Fruit fly (Drosophila melanogaster) whole organism, adult: ENCODE data around the gene sfl.
A peak's percentile ranks its signal among the peaks of the same experiment; 100 is the strongest.

Experiments used
- CG11617 ChIP-seq: fragments of 200-800 bp; sonication (Bioruptor generic); optimal IDR thresholded peaks from 2 replicates; lab custom pipeline; 2017; ENCODE audit warnings: mild to moderate bottlenecking, missing biosample characterization, missing genetic modification reagents, missing genetic modification characterization
- CG12768 ChIP-seq: fragments of 200-800 bp; sonication (Bioruptor generic); optimal IDR thresholded peaks from 2 replicates; lab custom pipeline; 2017; ENCODE audit warnings: missing biosample characterization, missing genetic modification characterization, mild to moderate bottlenecking, moderate library complexity, missing genetic modification reagents
- CG14711 ChIP-seq: fragments of 200-800 bp; sonication (Bioruptor generic); optimal IDR thresholded peaks from 2 replicates; lab custom pipeline; 2018; ENCODE audit warnings: missing biosample characterization, mild to moderate bottlenecking, missing genetic modification characterization, moderate library complexity
- CG1620 ChIP-seq: fragments of 200-800 bp; sonication (Bioruptor generic); optimal IDR thresholded peaks from 2 replicates; lab custom pipeline; 2016; ENCODE audit warnings: missing biosample characterization, missing genetic modification characterization
- CG33017 ChIP-seq: fragments of 200-800 bp; sonication (Bioruptor generic); optimal IDR thresholded peaks from 2 replicates; lab custom pipeline; 2018; ENCODE audit warnings: missing biosample characterization, mild to moderate bottlenecking, missing genetic modification characterization, moderate library complexity
- CG5204 ChIP-seq: fragments of 200-800 bp; sonication (Bioruptor generic); optimal IDR thresholded peaks from 2 replicates; lab custom pipeline; 2016; ENCODE audit warnings: missing biosample characterization, missing genetic modification characterization
- CG7045 ChIP-seq: fragments of 200-800 bp; sonication (Bioruptor generic); optimal IDR thresholded peaks from 2 replicates; lab custom pipeline; 2017; ENCODE audit warnings: missing biosample characterization, mild to moderate bottlenecking, missing genetic modification characterization
- CG7101 ChIP-seq: fragments of 200-800 bp; sonication (Bioruptor generic); optimal IDR thresholded peaks from 2 replicates; lab custom pipeline; 2018; ENCODE audit warnings: missing biosample characterization, mild to moderate bottlenecking, missing genetic modification characterization, moderate library complexity
- Clk ChIP-seq: fragments of 200-800 bp; sonication (Bioruptor generic); optimal IDR thresholded peaks from 2 replicates; lab custom pipeline; 2017; ENCODE audit warnings: missing biosample characterization, missing genetic modification characterization
- Crg-1 ChIP-seq: fragments of 200-800 bp; sonication (Bioruptor generic); optimal IDR thresholded peaks from 2 replicates; lab custom pipeline; 2016; ENCODE audit warnings: missing biosample characterization, missing genetic modification characterization
- Hr96 ChIP-seq: fragments of 200-800 bp; sonication (Bioruptor generic); optimal IDR thresholded peaks from 2 replicates; lab custom pipeline; 2016; ENCODE audit warnings: missing biosample characterization, missing genetic modification characterization
- Mnt ChIP-seq: fragments of 200-800 bp; sonication (Bioruptor generic); optimal IDR thresholded peaks from 2 replicates; lab custom pipeline; 2016; ENCODE audit warnings: missing biosample characterization, mild to moderate bottlenecking, missing genetic modification characterization
- bab1 ChIP-seq: fragments of 200-800 bp; sonication (Bioruptor generic); optimal IDR thresholded peaks from 3 replicates; lab custom pipeline; 2019; ENCODE audit warnings: missing biosample characterization, mild to moderate bottlenecking, missing genetic modification characterization, moderate library complexity
- cic ChIP-seq: fragments of 200-800 bp; sonication (Bioruptor generic); optimal IDR thresholded peaks from 2 replicates; lab custom pipeline; 2017; ENCODE audit warnings: missing biosample characterization, mild to moderate bottlenecking, missing genetic modification characterization, moderate library complexity
- cnc ChIP-seq, 2 experiments: fragments of >200 bp; optimal IDR thresholded peaks; 2 replicates each; lab custom pipeline; 2017
- kay ChIP-seq: fragments of 200-800 bp; sonication (Bioruptor generic); peaks from one replicate; lab custom pipeline; 2016; ENCODE audit warnings: missing biosample characterization, missing genetic modification characterization, borderline replicate concordance
- ovo ChIP-seq: fragments of 200-800 bp; sonication (Bioruptor generic); optimal IDR thresholded peaks from 2 replicates; lab custom pipeline; 2016; ENCODE audit warnings: missing biosample characterization, missing genetic modification characterization
- pad ChIP-seq: fragments of 200-800 bp; sonication (Bioruptor generic); optimal IDR thresholded peaks from 3 replicates; lab custom pipeline; 2017; ENCODE audit warnings: missing biosample characterization, missing genetic modification characterization, mild to moderate bottlenecking, moderate library complexity, missing genetic modification reagents
- tj ChIP-seq: fragments of 200-800 bp; sonication (Bioruptor generic); optimal IDR thresholded peaks from 3 replicates; lab custom pipeline; 2017; ENCODE audit warnings: missing biosample characterization, mild to moderate bottlenecking, missing genetic modification characterization, moderate library complexity
- toe ChIP-seq: fragments of 200-800 bp; sonication (Bioruptor generic); optimal IDR thresholded peaks from 2 replicates; lab custom pipeline; 2016; ENCODE audit warnings: missing biosample characterization, missing genetic modification characterization

sfl gene

DNA sequence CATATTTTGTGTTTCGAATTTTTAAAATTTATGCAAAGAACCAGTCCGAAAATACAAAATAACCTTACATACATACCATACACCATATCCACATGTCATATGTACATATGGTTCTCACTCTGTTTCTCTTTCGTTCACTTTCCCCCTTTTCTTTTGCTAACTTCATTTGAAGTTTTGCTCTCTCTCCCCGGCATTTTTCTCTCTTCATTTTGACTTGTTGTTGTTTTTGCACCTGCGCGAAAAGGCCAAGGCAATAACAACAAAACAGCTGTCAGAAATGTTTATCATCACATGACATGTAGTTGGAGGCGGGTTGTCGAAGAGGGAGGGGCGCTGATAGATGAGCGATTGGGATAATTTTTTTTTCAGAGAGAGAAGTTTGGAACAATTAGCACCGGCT is 56.9 kb downstream of the sfl start:
- TF ChIP-seq kay (GFP tag; lab: Kevin White, UChicago): no peak
- TF ChIP-seq bab1 (GFP tag; lab: Kevin White, UChicago): no peak
- no peak for TF ChIP-seq CG1620
- no peak for TF ChIP-seq CG11617 (GFP tag; lab: Kevin White, UChicago)
- TF ChIP-seq Crg-1 (GFP tag; lab: Kevin White, UChicago): no peak
- TF ChIP-seq Clk: no peak
- no peak for TF ChIP-seq ovo

- TF ChIP-seq CG14711 (tag; lab: Kevin White, UChicago): peak; percentile 92
- TF ChIP-seq CG12768 (GFP tag; lab: Kevin White, UChicago): peak; percentile 91
- TF ChIP-seq CG11617 (GFP tag; lab: Kevin White, UChicago): peak; percentile 93
- peak; percentile 82 for TF ChIP-seq Clk
- TF ChIP-seq Hr96 (GFP tag; lab: Kevin White, UChicago): peak; percentile 81
- peak; percentile 91 for TF ChIP-seq CG5204
- TF ChIP-seq tj (GFP tag; lab: Kevin White, UChicago): peak; percentile 95
- TF ChIP-seq kay (GFP tag; lab: Kevin White, UChicago): peak; percentile 99
- peak; percentile 92 for TF ChIP-seq cic (GFP tag; lab: Kevin White, UChicago)
- TF ChIP-seq cnc (optimal IDR thresholded peaks at IDR 0.05; lab: Kevin White, UChicago): no peak
- TF ChIP-seq CG7045 (GFP tag; lab: Kevin White, UChicago): peak; percentile 95
- peak; percentile 96 for TF ChIP-seq CG7101
- TF ChIP-seq Mnt (GFP tag; lab: Kevin White, UChicago): peak; percentile 83
- TF ChIP-seq bab1 (GFP tag; lab: Kevin White, UChicago): peak; percentile 92
- peak; percentile 87 for TF ChIP-seq ovo
- peak; percentile 90 for TF ChIP-seq toe (GFP tag; lab: Kevin White, UChicago)
- peak; percentile 76 for TF ChIP-seq pad (GFP tag; lab: Kevin White, UChicago)
- TF ChIP-seq Crg-1 (GFP tag; lab: Kevin White, UChicago): peak; percentile 72
- TF ChIP-seq CG33017: peak; percentile 95
- peak; percentile 80 for TF ChIP-seq CG1620
Measured at dm6 chr3L:6552968-6553402, 57.5 kb downstream of the sfl start.

DNA sequence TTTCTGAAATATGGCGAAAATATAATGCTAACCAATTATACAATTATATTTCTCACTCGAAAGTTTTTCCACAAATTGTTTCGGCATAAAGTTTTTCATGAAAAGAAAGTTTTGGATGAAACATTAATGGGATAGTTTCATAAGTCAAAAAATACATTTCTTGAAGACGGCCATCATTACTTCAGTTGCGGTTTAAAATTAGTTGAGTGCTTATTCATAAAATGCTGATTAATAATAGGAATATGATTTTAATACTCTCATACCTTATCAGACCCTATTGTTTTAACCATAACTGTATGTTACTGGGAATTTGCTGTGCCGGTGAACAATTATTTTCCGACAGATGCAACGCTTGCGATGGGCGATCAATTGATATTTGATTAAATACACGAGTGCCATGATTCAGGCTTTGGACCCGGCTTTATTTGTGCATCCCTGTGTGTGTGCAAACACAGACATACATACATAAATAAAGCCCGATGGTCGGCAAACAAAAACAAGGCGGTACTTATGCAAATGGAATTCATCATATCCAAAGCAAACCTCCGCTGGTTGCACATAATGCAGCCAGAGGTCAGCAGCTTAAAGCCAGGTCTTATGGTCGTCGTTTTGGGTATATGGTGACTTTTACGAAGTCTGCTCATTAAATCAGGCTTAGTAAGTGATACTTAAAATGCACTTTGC is 58.7 kb downstream of the sfl start:
- TF ChIP-seq kay (GFP tag; lab: Kevin White, UChicago): peak; percentile 71
- TF ChIP-seq Crg-1 (GFP tag; lab: Kevin White, UChicago): no peak
- TF ChIP-seq CG1620: no peak
- TF ChIP-seq CG7101: no peak
- TF ChIP-seq ovo: no peak
- TF ChIP-seq CG11617 (GFP tag; lab: Kevin White, UChicago): no peak

- TF ChIP-seq CG1620: no peak
- TF ChIP-seq Mnt (GFP tag; lab: Kevin White, UChicago): no peak
- TF ChIP-seq CG11617 (GFP tag; lab: Kevin White, UChicago): no peak
- no peak for TF ChIP-seq Clk
- TF ChIP-seq tj (GFP tag; lab: Kevin White, UChicago): no peak
- no peak for TF ChIP-seq cic (GFP tag; lab: Kevin White, UChicago)
- TF ChIP-seq CG5204: no peak
- TF ChIP-seq bab1 (GFP tag; lab: Kevin White, UChicago): no peak
- no peak for TF ChIP-seq toe (GFP tag; lab: Kevin White, UChicago)
- no peak for TF ChIP-seq pad (GFP tag; lab: Kevin White, UChicago)
- no peak for TF ChIP-seq Hr96 (GFP tag; lab: Kevin White, UChicago)
- TF ChIP-seq ovo: no peak
- TF ChIP-seq CG7045 (GFP tag; lab: Kevin White, UChicago): no peak
- TF ChIP-seq CG7101: no peak
- TF ChIP-seq CG14711 (tag; lab: Kevin White, UChicago): no peak
- no peak for TF ChIP-seq cnc (optimal IDR thresholded peaks at IDR 0.05; lab: Kevin White, UChicago)
- no peak for TF ChIP-seq kay (GFP tag; lab: Kevin White, UChicago)
- no peak for TF ChIP-seq CG33017
- TF ChIP-seq Crg-1 (GFP tag; lab: Kevin White, UChicago): no peak
Measured at dm6 chr3L:6556221-6556620, 60.7 kb downstream of the sfl start.

dm6 chr3L:6558516-6558915 is 63.0 kb downstream of the sfl start:
- TF ChIP-seq CG11617 (GFP tag; lab: Kevin White, UChicago): no peak
- TF ChIP-seq CG7101: no peak
- no peak for TF ChIP-seq cnc (optimal IDR thresholded peaks at IDR 0.05; lab: Kevin White, UChicago)
- no peak for TF ChIP-seq pad (GFP tag; lab: Kevin White, UChicago)
- TF ChIP-seq CG1620: no peak
- TF ChIP-seq Mnt (GFP tag; lab: Kevin White, UChicago): no peak
- no peak for TF ChIP-seq cic (GFP tag; lab: Kevin White, UChicago)
- TF ChIP-seq Crg-1 (GFP tag; lab: Kevin White, UChicago): no peak
- no peak for TF ChIP-seq CG33017
- no peak for TF ChIP-seq kay (GFP tag; lab: Kevin White, UChicago)
- TF ChIP-seq CG14711 (tag; lab: Kevin White, UChicago): no peak
- TF ChIP-seq CG7045 (GFP tag; lab: Kevin White, UChicago): no peak
- TF ChIP-seq toe (GFP tag; lab: Kevin White, UChicago): no peak
- TF ChIP-seq ovo: no peak
- no peak for TF ChIP-seq Clk

DNA sequence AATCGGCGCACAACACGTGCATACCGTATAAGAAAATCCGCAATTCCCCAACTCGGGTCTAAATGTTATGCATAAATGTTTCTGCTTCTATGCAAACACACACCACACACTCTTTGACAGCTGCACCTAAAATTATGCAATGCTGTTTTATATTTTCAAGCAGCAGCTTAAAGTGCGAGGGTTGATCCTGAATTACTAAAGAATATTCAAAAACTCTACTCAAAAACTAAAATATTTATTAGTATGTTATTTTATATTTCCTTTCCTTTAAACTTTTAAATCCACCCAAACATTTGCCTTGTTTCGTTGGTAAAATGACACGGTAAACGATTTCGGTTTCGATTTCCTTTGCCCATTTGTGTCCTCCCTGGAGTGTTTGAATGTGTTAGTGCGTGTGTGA is 65.6 kb downstream of the sfl start:
- TF ChIP-seq CG11617 (GFP tag; lab: Kevin White, UChicago): no peak
- TF ChIP-seq Hr96 (GFP tag; lab: Kevin White, UChicago): no peak
- no peak for TF ChIP-seq Crg-1 (GFP tag; lab: Kevin White, UChicago)
- TF ChIP-seq CG1620: no peak
- TF ChIP-seq CG7101: no peak
- no peak for TF ChIP-seq CG12768 (GFP tag; lab: Kevin White, UChicago)
- TF ChIP-seq CG5204: no peak
- TF ChIP-seq Clk: no peak
- no peak for TF ChIP-seq pad (GFP tag; lab: Kevin White, UChicago)
- TF ChIP-seq CG14711 (tag; lab: Kevin White, UChicago): no peak
